Worm (Caenorhabditis elegans): ENCODE results near the gene nspa-8.
A peak's percentile ranks its signal among the peaks of the same experiment; 100 is the strongest.

The nspa-8 gene

DNA sequence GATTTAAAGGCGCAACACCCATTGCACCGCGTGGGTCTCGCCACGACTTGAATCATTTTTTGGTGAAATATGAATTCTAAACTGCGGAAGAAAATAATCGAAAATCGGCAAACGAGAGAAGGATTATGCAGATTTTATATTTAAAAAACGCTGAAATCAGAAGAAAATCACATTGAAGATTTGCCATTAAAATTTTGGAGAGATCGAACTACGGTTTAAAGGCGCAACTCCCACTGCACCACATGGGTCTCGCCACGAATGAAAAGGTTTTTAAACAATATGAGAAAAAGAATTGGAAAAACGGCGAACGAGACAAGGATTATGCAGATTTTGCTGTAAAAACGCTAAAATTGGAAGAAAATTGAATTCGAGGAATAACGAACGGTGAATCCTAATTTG is 5.9 kb upstream of the nspa-8 start:
- TF ChIP-seq ztf-11 (tag; optimal IDR thresholded peaks at IDR 0.05) (no peak), alr-1 (tag; optimal IDR thresholded peaks at IDR 0.05) (no peak), aly-2 (tag; optimal IDR thresholded peaks at IDR 0.05) (no peak), nhr-25 (tag; optimal IDR thresholded peaks at IDR 0.05) (no peak), crh-2 (tag; optimal IDR thresholded peaks at IDR 0.05) (no peak), nhr-11 (tag; optimal IDR thresholded peaks at IDR 0.05) (no peak), R02D3.7 (tag; optimal IDR thresholded peaks at IDR 0.05) (no peak), nhr-21 (tag; optimal IDR thresholded peaks at IDR 0.05) (no peak), sem-4 (tag; optimal IDR thresholded peaks at IDR 0.05) (no peak), mab-5 (tag; optimal IDR thresholded peaks at IDR 0.05) (no peak), ama-1 (optimal IDR thresholded peaks at IDR 0.05) (no peak), unc-55 (GFP tag; optimal IDR thresholded peaks at IDR 0.05) (no peak), F13H6.1 (tag; optimal IDR thresholded peaks at IDR 0.05) (no peak), peb-1 (tag; optimal IDR thresholded peaks at IDR 0.05) (no peak), ceh-82 (tag; optimal IDR thresholded peaks at IDR 0.05) (no peak)

DNA sequence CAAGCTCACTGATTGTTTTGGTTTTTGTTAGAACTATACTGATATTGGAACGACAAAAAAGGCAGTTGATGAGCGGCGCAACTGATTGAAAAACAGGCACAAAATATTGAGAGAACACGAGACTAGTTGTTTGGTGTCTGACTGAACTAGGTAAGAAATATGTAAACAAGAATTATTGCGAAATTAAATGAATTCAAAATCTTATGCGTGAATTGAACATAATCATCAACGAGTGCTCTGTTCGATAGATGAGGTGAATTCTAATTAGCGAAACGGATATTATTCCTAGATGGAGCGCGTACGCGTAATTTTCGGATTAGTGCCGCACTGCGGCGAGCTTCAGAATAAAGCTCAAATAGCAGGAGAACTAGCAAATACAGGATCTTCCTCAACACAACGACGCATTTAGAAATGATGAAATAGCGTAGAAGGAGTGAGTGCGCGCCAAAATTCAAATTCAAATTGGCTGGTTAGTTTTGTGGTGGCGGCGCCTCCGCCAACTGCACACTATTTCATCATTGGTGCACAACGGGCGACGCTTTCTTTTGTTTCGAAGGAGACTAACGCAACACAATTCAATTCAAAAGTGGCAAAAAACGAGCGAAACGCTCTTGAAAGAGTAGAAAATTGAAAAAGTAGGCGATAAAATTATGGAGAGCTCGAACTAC is 5.4 kb upstream of the nspa-8 start:
- TF ChIP-seq alr-1 (tag; optimal IDR thresholded peaks at IDR 0.05) (no peak), Y55F3AM.14 (GFP tag; optimal IDR thresholded peaks at IDR 0.05) (no peak), sma-3 (GFP tag; optimal IDR thresholded peaks at IDR 0.05) (no peak), nhr-129 (tag; optimal IDR thresholded peaks at IDR 0.05) (no peak), lin-39 (tag; optimal IDR thresholded peaks at IDR 0.05) (no peak), zag-1 (tag; optimal IDR thresholded peaks at IDR 0.05) (peak; percentile 36), gmeb-1 (tag; optimal IDR thresholded peaks at IDR 0.05) (no peak), nhr-23 (tag; optimal IDR thresholded peaks at IDR 0.05) (no peak), unc-55 (GFP tag; optimal IDR thresholded peaks at IDR 0.05) (peak; percentile 36)

DNA sequence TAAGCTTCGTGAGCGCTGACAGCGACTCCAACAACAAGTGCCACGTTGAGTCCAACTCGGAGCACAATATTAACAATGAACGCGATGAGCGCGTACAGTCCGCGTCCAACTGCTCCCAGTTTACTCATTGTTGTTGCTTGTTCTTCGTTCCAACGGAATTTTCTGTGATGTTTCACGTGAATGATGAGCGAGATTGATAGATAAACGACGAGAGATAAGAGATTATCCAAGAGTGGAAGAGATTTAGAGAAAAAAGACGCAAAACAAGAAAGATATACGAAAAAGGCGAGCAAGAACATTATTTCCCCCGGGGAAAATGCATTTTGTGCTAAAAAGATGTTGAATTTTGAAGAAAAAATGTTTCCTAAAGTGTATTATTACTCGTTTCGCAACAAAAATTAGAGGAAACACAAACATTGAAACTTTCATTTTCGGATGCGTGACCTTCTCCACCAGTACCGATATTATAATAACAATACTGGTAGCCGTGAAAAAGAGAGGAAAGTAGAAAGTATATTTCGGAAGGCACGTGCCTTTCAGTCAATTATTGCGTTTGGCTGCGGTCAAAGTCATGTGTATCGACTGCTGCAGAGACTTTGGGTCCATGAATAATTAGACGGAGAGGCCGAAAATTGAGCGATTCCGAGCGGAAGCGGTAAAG is 4.7 kb upstream of the nspa-8 start:
- TF ChIP-seq skn-1 (tag; optimal IDR thresholded peaks at IDR 0.05), result no peak
- no peak for TF ChIP-seq elt-1 (tag; optimal IDR thresholded peaks at IDR 0.05)
- TF ChIP-seq aly-2 (tag; optimal IDR thresholded peaks at IDR 0.05), result no peak
- no peak for TF ChIP-seq ama-1 (optimal IDR thresholded peaks at IDR 0.05)
- peak; percentile 69 for TF ChIP-seq sma-9 (GFP tag; optimal IDR thresholded peaks at IDR 0.05)
- TF ChIP-seq sma-9 (tag; optimal IDR thresholded peaks at IDR 0.05), result no peak
- TF ChIP-seq alr-1 (tag; optimal IDR thresholded peaks at IDR 0.05), result no peak
- peak in 1 of 2 experiments; percentile 16 for TF ChIP-seq lsy-2 (tag; optimal IDR thresholded peaks at IDR 0.05)
- TF ChIP-seq nhr-11 (tag; optimal IDR thresholded peaks at IDR 0.05), result no peak
- TF ChIP-seq elt-3 (tag; optimal IDR thresholded peaks at IDR 0.05), result no peak
- TF ChIP-seq zag-1 (tag; optimal IDR thresholded peaks at IDR 0.05), result no peak
- no peak for TF ChIP-seq nhr-10 (tag; optimal IDR thresholded peaks at IDR 0.05)
- no peak for TF ChIP-seq lin-39 (tag; optimal IDR thresholded peaks at IDR 0.05)
- no peak for TF ChIP-seq dmd-4 (tag; optimal IDR thresholded peaks at IDR 0.05)
- no peak for TF ChIP-seq lin-11 (tag; optimal IDR thresholded peaks at IDR 0.05)
- TF ChIP-seq nhr-21 (tag; optimal IDR thresholded peaks at IDR 0.05), result peak; percentile 7
- TF ChIP-seq Y55F3AM.14 (GFP tag; optimal IDR thresholded peaks at IDR 0.05), result peak; percentile 9
- no peak for TF ChIP-seq sem-4 (tag; optimal IDR thresholded peaks at IDR 0.05)
- no peak for TF ChIP-seq gmeb-1 (tag; optimal IDR thresholded peaks at IDR 0.05)
- TF ChIP-seq mdl-1 (tag; optimal IDR thresholded peaks at IDR 0.05), result peak in 1 of 2 experiments; percentile 8
- peak; percentile 2 for TF ChIP-seq blmp-1 (tag; optimal IDR thresholded peaks at IDR 0.05; ENCODE audit: insufficient read depth)
- no peak for TF ChIP-seq unc-55 (GFP tag; optimal IDR thresholded peaks at IDR 0.05)
- TF ChIP-seq lin-13 (GFP tag; optimal IDR thresholded peaks at IDR 0.05), result no peak
- TF ChIP-seq fos-1 (tag; optimal IDR thresholded peaks at IDR 0.05), result peak; percentile 1
- no peak for TF ChIP-seq ztf-1 (GFP tag; conservative IDR thresholded peaks at IDR 0.05)
- peak; percentile 13 for TF ChIP-seq ztf-4 (tag; optimal IDR thresholded peaks at IDR 0.05)
- TF ChIP-seq ztf-11 (tag; optimal IDR thresholded peaks at IDR 0.05), result no peak
- no peak for TF ChIP-seq mbf-1 (tag; optimal IDR thresholded peaks at IDR 0.05)
- TF ChIP-seq nhr-6 (tag; optimal IDR thresholded peaks at IDR 0.05), result no peak
- no peak for TF ChIP-seq sma-3 (GFP tag; optimal IDR thresholded peaks at IDR 0.05)
- peak; percentile 36 for TF ChIP-seq mab-5 (tag; optimal IDR thresholded peaks at IDR 0.05)
- no peak for TF ChIP-seq nhr-77 (tag; optimal IDR thresholded peaks at IDR 0.05)
- no peak for TF ChIP-seq ceh-16 (tag; optimal IDR thresholded peaks at IDR 0.05)
- peak; percentile 48 for TF ChIP-seq nhr-25 (tag; optimal IDR thresholded peaks at IDR 0.05)
- TF ChIP-seq crh-2 (tag; optimal IDR thresholded peaks at IDR 0.05), result no peak
- TF ChIP-seq egl-27 (tag; optimal IDR thresholded peaks at IDR 0.05), result no peak
- TF ChIP-seq nhr-129 (tag; optimal IDR thresholded peaks at IDR 0.05), result peak; percentile 22

Measured in whole organism, L2 larva.